Fruit fly (Drosophila melanogaster) whole organism, embryonic: Measurements from ENCODE around the gene PIG-C.

Experiments
- Awh ChIP-seq: fragments of 200-800 bp; sonication (Bioruptor generic); IDR thresholded peaks from 2 replicates; pipeline ENCODE4, ENCODE4 v1.3.6; 2022; ENCODE audit warnings: missing biosample characterization, missing genetic modification characterization
- B-H2 ChIP-seq: fragments of 200-800 bp; sonication (Bioruptor generic); optimal IDR thresholded peaks from 2 replicates; lab custom pipeline; 2018; ENCODE audit warnings: missing biosample characterization, mild to moderate bottlenecking, missing genetic modification characterization
- Blimp-1 ChIP-seq: fragments of 200-800 bp; sonication (Bioruptor generic); optimal IDR thresholded peaks from 3 replicates; lab custom pipeline; 2018; ENCODE audit warnings: missing biosample characterization, missing genetic modification characterization, mild to moderate bottlenecking, moderate library complexity, missing genetic modification reagents
- CG1024 ChIP-seq: fragments of 200-800 bp; sonication (Bioruptor generic); IDR thresholded peaks from 2 replicates; pipeline ENCODE4 v1.3.6; 2022; ENCODE audit warnings: missing biosample characterization, missing genetic modification characterization
- CG10274 ChIP-seq: fragments of 200-800 bp; sonication (Bioruptor generic); optimal IDR thresholded peaks from 3 replicates; lab custom pipeline; 2017; ENCODE audit warnings: missing biosample characterization, mild to moderate bottlenecking, missing genetic modification characterization
- CG10543 ChIP-seq: fragments of 200-800 bp; sonication (Bioruptor generic); optimal IDR thresholded peaks from 3 replicates; lab custom pipeline; 2017; ENCODE audit warnings: missing biosample characterization, mild to moderate bottlenecking, missing genetic modification characterization, moderate library complexity
- CG14441 ChIP-seq: fragments of 200-800 bp; sonication (Bioruptor generic); IDR thresholded peaks from 2 replicates; pipeline ENCODE4 v1.3.6; 2022; ENCODE audit warnings: missing biosample characterization, missing genetic modification characterization
- CG14667 ChIP-seq: fragments of 200-800 bp; sonication (Bioruptor generic); IDR thresholded peaks from 2 replicates; pipeline ENCODE4 v1.3.6; 2022; ENCODE audit warnings: missing biosample characterization, missing genetic modification characterization
- CG15073 ChIP-seq: fragments of 200-800 bp; sonication (Bioruptor generic); optimal IDR thresholded peaks from 2 replicates; lab custom pipeline; 2016; ENCODE audit warnings: missing biosample characterization, missing genetic modification characterization
- CG15601 ChIP-seq: fragments of 200-800 bp; sonication (Bioruptor generic); optimal IDR thresholded peaks from 3 replicates; lab custom pipeline; 2019; ENCODE audit warnings: missing biosample characterization, mild to moderate bottlenecking, missing genetic modification characterization, moderate library complexity
- CG2202 ChIP-seq: fragments of 200-800 bp; sonication (Bioruptor generic); optimal IDR thresholded peaks from 2 replicates; lab custom pipeline; 2018; ENCODE audit warnings: missing biosample characterization, mild to moderate bottlenecking, missing genetic modification characterization
- CG2875 ChIP-seq: fragments of 200-800 bp; sonication (Bioruptor generic); optimal IDR thresholded peaks from 2 replicates; lab custom pipeline; 2017; ENCODE audit warnings: missing biosample characterization, mild to moderate bottlenecking, missing genetic modification characterization, missing genetic modification reagents
- CG33557 ChIP-seq: fragments of 200-800 bp; sonication (Bioruptor generic); optimal IDR thresholded peaks from 2 replicates; lab custom pipeline; 2019; ENCODE audit warnings: missing biosample characterization, mild to moderate bottlenecking, missing genetic modification characterization, moderate library complexity
- CG34376 ChIP-seq: fragments of 200-800 bp; sonication (Bioruptor generic); optimal IDR thresholded peaks from 2 replicates; lab custom pipeline; 2018; ENCODE audit warnings: missing biosample characterization, mild to moderate bottlenecking, missing genetic modification characterization
- CG34422 ChIP-seq: fragments of 200-800 bp; sonication (Bioruptor generic); IDR thresholded peaks from 3 replicates; pipeline ENCODE4 v1.3.6; 2022; ENCODE audit warnings: missing biosample characterization, missing genetic modification characterization
- CG3726 ChIP-seq: fragments of 200-800 bp; sonication (Bioruptor generic); IDR thresholded peaks from 3 replicates; pipeline ENCODE4, ENCODE4 v1.3.6; 2022; ENCODE audit warnings: missing biosample characterization, missing genetic modification characterization
- CG4360 ChIP-seq: fragments of 200-800 bp; sonication (Bioruptor generic); IDR thresholded peaks from 2 replicates; pipeline ENCODE4 v1.3.6; 2022; ENCODE audit warnings: missing biosample characterization, missing genetic modification characterization
- CG6854 ChIP-seq: fragments of 200-800 bp; sonication (Bioruptor generic); optimal IDR thresholded peaks from 3 replicates; lab custom pipeline; 2017; ENCODE audit warnings: missing biosample characterization, mild to moderate bottlenecking, missing genetic modification characterization
- CG8290 ChIP-seq, 3 experiments: fragments of 200-800 bp; sonication (Bioruptor generic); optimal IDR thresholded peaks; 2 replicates each; lab custom pipeline; 2016 to 2019; ENCODE audit warnings: missing biosample characterization in 3 of 3, missing genetic modification characterization in 3 of 3, mild to moderate bottlenecking in 2 of 3, moderate library complexity in 1 of 3
- CHES-1-like ChIP-seq: fragments of 200-800 bp; sonication (Bioruptor generic); optimal IDR thresholded peaks from 2 replicates; lab custom pipeline; 2016; ENCODE audit warnings: missing biosample characterization, missing genetic modification characterization
- Dek ChIP-seq: fragments of 200-800 bp; sonication (Bioruptor generic); optimal IDR thresholded peaks from 3 replicates; lab custom pipeline; 2019; ENCODE audit warnings: missing biosample characterization, mild to moderate bottlenecking, missing genetic modification characterization, moderate library complexity
- Dll ChIP-seq: fragments of 200-800 bp; sonication (Bioruptor generic); IDR thresholded peaks from 4 replicates; pipeline ENCODE4 v1.3.6; 2022; ENCODE audit warnings: missing biosample characterization, missing genetic modification characterization; ENCODE audit not compliant: partially characterized antibody
- Doc3 ChIP-seq: fragments of 200-800 bp; sonication (Bioruptor generic); IDR thresholded peaks from 3 replicates; pipeline ENCODE4 v1.3.6; 2022; ENCODE audit warnings: missing biosample characterization, missing genetic modification characterization; ENCODE audit not compliant: partially characterized antibody
- E2f1 ChIP-seq: fragments of 200-800 bp; sonication (Bioruptor generic); IDR thresholded peaks from 2 replicates; pipeline ENCODE4 v1.3.6; 2022; ENCODE audit warnings: missing biosample characterization, missing genetic modification characterization
- HLH4C ChIP-seq: fragments of 200-800 bp; sonication (Bioruptor generic); IDR thresholded peaks from 3 replicates; pipeline ENCODE4 v1.3.6; 2022; ENCODE audit warnings: missing biosample characterization, missing genetic modification characterization; ENCODE audit not compliant: partially characterized antibody
- HmgD ChIP-seq: fragments of 200-800 bp; sonication (Bioruptor generic); optimal IDR thresholded peaks from 3 replicates; lab custom pipeline; 2016; ENCODE audit warnings: missing biosample characterization, missing genetic modification characterization
- MESR4 ChIP-seq: fragments of 200-800 bp; sonication (Bioruptor generic); optimal IDR thresholded peaks from 2 replicates; lab custom pipeline; 2018; ENCODE audit warnings: missing biosample characterization, mild to moderate bottlenecking, missing genetic modification characterization, moderate library complexity
- Opbp ChIP-seq: fragments of 200-800 bp; sonication (Bioruptor generic); IDR thresholded peaks from 3 replicates; pipeline ENCODE4 v1.3.6; 2022; ENCODE audit warnings: missing biosample characterization, missing genetic modification characterization; ENCODE audit not compliant: partially characterized antibody
- Pdp1 ChIP-seq, 2 experiments: fragments of 200-800 bp; sonication (Bioruptor generic); optimal IDR thresholded peaks; 3 replicates each; lab custom pipeline; 2016; ENCODE audit warnings: missing biosample characterization in 2 of 2, missing genetic modification characterization in 2 of 2, mild to moderate bottlenecking in 1 of 2, moderate library complexity in 1 of 2
- Scr ChIP-seq: fragments of 200-800 bp; sonication (Bioruptor generic); IDR thresholded peaks from 2 replicates; pipeline ENCODE4 v1.3.6; 2022; ENCODE audit warnings: missing biosample characterization, missing genetic modification characterization; ENCODE audit not compliant: partially characterized antibody
- Vsx1 ChIP-seq: fragments of 200-800 bp; sonication (Bioruptor generic); optimal IDR thresholded peaks from 2 replicates; lab custom pipeline; 2017; ENCODE audit warnings: missing biosample characterization, mild to moderate bottlenecking, missing genetic modification characterization, missing genetic modification reagents
- bcd ChIP-seq: fragments of 200-800 bp; sonication (Bioruptor generic); optimal IDR thresholded peaks from 2 replicates; lab custom pipeline; 2017; ENCODE audit warnings: missing biosample characterization, mild to moderate bottlenecking, missing genetic modification characterization
- chn ChIP-seq: fragments of 200-800 bp; sonication (Bioruptor generic); optimal IDR thresholded peaks from 2 replicates; lab custom pipeline; 2016; ENCODE audit warnings: missing biosample characterization, missing genetic modification characterization
- ci ChIP-seq: fragments of 200-800 bp; sonication (Bioruptor generic); IDR thresholded peaks from 3 replicates; pipeline ENCODE4 v1.3.6; 2022; ENCODE audit warnings: missing biosample characterization, missing genetic modification characterization
- exex ChIP-seq: fragments of 200-800 bp; sonication (Bioruptor generic); optimal IDR thresholded peaks from 4 replicates; lab custom pipeline; 2018; ENCODE audit warnings: missing biosample characterization, mild to moderate bottlenecking, missing genetic modification characterization, moderate library complexity
- eyg ChIP-seq: fragments of 200-800 bp; sonication (Bioruptor generic); optimal IDR thresholded peaks from 3 replicates; lab custom pipeline; 2016; ENCODE audit warnings: missing biosample characterization, missing genetic modification characterization
- gfzf ChIP-seq: fragments of 200-800 bp; sonication (Bioruptor generic); optimal IDR thresholded peaks from 2 replicates; lab custom pipeline; 2016; ENCODE audit warnings: missing biosample characterization, mild to moderate bottlenecking, missing genetic modification characterization, moderate library complexity
- hth ChIP-seq: fragments of >200 bp; optimal IDR thresholded peaks from 2 replicates; lab custom pipeline; 2017; ENCODE audit warnings: inconsistent platforms
- klu ChIP-seq: fragments of 200-800 bp; sonication (Bioruptor generic); IDR thresholded peaks from 2 replicates; pipeline ENCODE4 v1.3.6; 2022; ENCODE audit warnings: missing biosample characterization, missing genetic modification characterization
- kni ChIP-seq: fragments of 200-800 bp; sonication (Bioruptor generic); optimal IDR thresholded peaks from 3 replicates; lab custom pipeline; 2017; ENCODE audit warnings: mild to moderate bottlenecking, missing biosample characterization, missing genetic modification reagents, missing genetic modification characterization
- lbe ChIP-seq: fragments of 200-800 bp; sonication (Bioruptor generic); optimal IDR thresholded peaks from 2 replicates; lab custom pipeline; 2016; ENCODE audit warnings: missing biosample characterization, mild to moderate bottlenecking, missing genetic modification characterization
- mirr ChIP-seq: fragments of 200-800 bp; sonication (Bioruptor generic); optimal IDR thresholded peaks from 3 replicates; lab custom pipeline; 2018; ENCODE audit warnings: missing biosample characterization, mild to moderate bottlenecking, missing genetic modification characterization
- pita ChIP-seq: fragments of 200-800 bp; sonication (Bioruptor generic); optimal IDR thresholded peaks from 2 replicates; lab custom pipeline; 2017; ENCODE audit warnings: missing biosample characterization, mild to moderate bottlenecking, missing genetic modification characterization
- pros ChIP-seq: fragments of 200-800 bp; sonication (Bioruptor generic); optimal IDR thresholded peaks from 3 replicates; lab custom pipeline; 2019; ENCODE audit warnings: missing biosample characterization, mild to moderate bottlenecking, missing genetic modification characterization, moderate library complexity
- repo ChIP-seq: fragments of 200-800 bp; sonication (Bioruptor generic); optimal IDR thresholded peaks from 2 replicates; lab custom pipeline; 2016; ENCODE audit warnings: missing biosample characterization, missing genetic modification characterization
- scrt ChIP-seq: fragments of 200-800 bp; sonication (Bioruptor generic); optimal IDR thresholded peaks from 2 replicates; lab custom pipeline; 2018; ENCODE audit warnings: missing biosample characterization, mild to moderate bottlenecking, missing genetic modification characterization, moderate library complexity
- sens ChIP-seq: fragments of 200-800 bp; sonication (Bioruptor generic); peaks from one replicate; lab custom pipeline; 2016; ENCODE audit warnings: missing biosample characterization, missing genetic modification characterization
- tx ChIP-seq: fragments of 200-800 bp; sonication (Bioruptor generic); optimal IDR thresholded peaks from 2 replicates; lab custom pipeline; 2016; ENCODE audit warnings: missing biosample characterization, missing genetic modification characterization

Gene PIG-C

dm6 chr3L:3336368-3337164 lies 17.5 kb upstream of the PIG-C start, which contains the start of the genes Drsl6 and kst (continued):
- TF ChIP-seq CG2875 (no peak), CG8290 (GFP tag; optimal IDR thresholded peaks at IDR 0.05; lab: Kevin White, UChicago) (peak; percentile 41), CG8290 (tag; optimal IDR thresholded peaks at IDR 0.05; lab: Kevin White, UChicago) (no peak), scrt (GFP tag; lab: Kevin White, UChicago) (no peak), ci (GFP tag; lab: Robert Waterston, UW) (peak; percentile 53; the same call in 2 of the 3 replicates), CG3726 (GFP tag; lab: Robert Waterston, UW) (no peak), hth (no peak), CG15073 (no peak), CG2202 (peak; percentile 36), CG1024 (GFP tag; lab: Robert Waterston, UW) (no peak), pros (peak; percentile 37), lbe (GFP tag; lab: Kevin White, UChicago) (peak; percentile 13), chn (no peak), HLH4C (GFP tag; lab: Robert Waterston, UW) (peak; percentile 38; the same call in 2 of the 3 replicates), Dek (tag; lab: Kevin White, UChicago) (peak; percentile 3), B-H2 (GFP tag; lab: Kevin White, UChicago) (peak; percentile 46), CG15601 (tag; lab: Kevin White, UChicago) (peak; percentile 23), CG34422 (peak; percentile 53; the same call in 1 of the 3 replicates), gfzf (GFP tag; lab: Kevin White, UChicago) (peak; percentile 88), Awh (GFP tag; lab: Robert Waterston, UW) (peak; percentile 70; the same call in 1 of the 2 replicates), Opbp (peak; percentile 70), exex (tag; lab: Kevin White, UChicago) (no peak), Scr (GFP tag; lab: Robert Waterston, UW) (no peak; the same call in 1 of the 2 replicates), CG14667 (GFP tag; lab: Robert Waterston, UW) (no peak), E2f1 (GFP tag; lab: Robert Waterston, UW) (no peak), HmgD (GFP tag; lab: Kevin White, UChicago) (peak; percentile 60), kni (GFP tag; lab: Kevin White, UChicago) (peak; percentile 78), CG14441 (GFP tag; lab: Robert Waterston, UW) (0 out of 2 replicates have a peak, but pooled peaks have one; percentile 23), tx (GFP tag; lab: Kevin White, UChicago) (no peak), Pdp1 (GFP tag; optimal IDR thresholded peaks at IDR 0.05; lab: Kevin White, UChicago) (peak in 1 of 2 experiments; percentile 59), CHES-1-like (GFP tag; lab: Kevin White, UChicago) (no peak), Vsx1 (GFP tag; lab: Kevin White, UChicago) (peak; percentile 3), sens (GFP tag; lab: Kevin White, UChicago) (peak; percentile 83), MESR4 (GFP tag; lab: Kevin White, UChicago) (peak; percentile 7), pita (GFP tag; lab: Kevin White, UChicago) (no peak), klu (no peak), CG10543 (GFP tag; lab: Kevin White, UChicago) (peak; percentile 55), mirr (GFP tag; lab: Kevin White, UChicago) (peak; percentile 12), Blimp-1 (GFP tag; lab: Kevin White, UChicago) (no peak), eyg (GFP tag; lab: Kevin White, UChicago) (no peak), bcd (GFP tag; lab: Kevin White, UChicago) (peak; percentile 24), CG33557 (GFP tag; lab: Kevin White, UChicago) (peak; percentile 19), CG34376 (GFP tag; lab: Kevin White, UChicago) (peak; percentile 62), repo (no peak), CG4360 (peak; percentile 83), Dll (GFP tag; lab: Robert Waterston, UW) (peak; percentile 30; the same call in 1 of the 4 replicates), CG10274 (GFP tag; lab: Kevin White, UChicago) (no peak), CG6854 (peak; percentile 24), Doc3 (GFP tag; lab: Robert Waterston, UW) (no peak)
